Worm (Caenorhabditis elegans) whole organism, L1 larva: ENCODE data around the gene C17G1.2.

ENCODE experiments used
- ama-1 ChIP-seq: fragments of 150-350 bp; optimal IDR thresholded peaks from 2 replicates; lab custom pipeline; 2014
- lin-14 ChIP-seq: fragments of 200-800 bp; sonication (Bioruptor generic); optimal IDR thresholded peaks from 2 replicates; lab custom pipeline; 2018; ENCODE audit warnings: mild to moderate bottlenecking, missing genetic modification characterization, moderate library complexity, missing compliant biosample characterization
- nhr-76 ChIP-seq: sonication (generic microtip); optimal IDR thresholded peaks from 2 replicates; lab custom pipeline; 2017; ENCODE audit warnings: missing biosample characterization, missing genetic modification characterization
- unc-86 ChIP-seq: sonication (generic microtip); optimal IDR thresholded peaks from 2 replicates; lab custom pipeline; 2016; ENCODE audit warnings: missing genetic modification characterization, missing compliant biosample characterization
- ztf-4 ChIP-seq: fragments of 150-350 bp; optimal IDR thresholded peaks from 2 replicates; lab custom pipeline; 2014; ENCODE audit warnings: missing biosample characterization, missing genetic modification characterization

ce11 chrX:9893069-9893468 is 28.3 kb upstream of the C17G1.2 start:
- TF ChIP-seq ama-1 (lab: Kevin White, UChicago) (no peak), ztf-4 (tag; lab: Kevin White, UChicago) (no peak), nhr-76 (tag; lab: Kevin White, UChicago) (no peak), unc-86 (tag; lab: Kevin White, UChicago) (no peak), lin-14 (peak; percentile 59)
